Worm (Caenorhabditis elegans): ENCODE results near the gene C50F4.9.

DNA sequence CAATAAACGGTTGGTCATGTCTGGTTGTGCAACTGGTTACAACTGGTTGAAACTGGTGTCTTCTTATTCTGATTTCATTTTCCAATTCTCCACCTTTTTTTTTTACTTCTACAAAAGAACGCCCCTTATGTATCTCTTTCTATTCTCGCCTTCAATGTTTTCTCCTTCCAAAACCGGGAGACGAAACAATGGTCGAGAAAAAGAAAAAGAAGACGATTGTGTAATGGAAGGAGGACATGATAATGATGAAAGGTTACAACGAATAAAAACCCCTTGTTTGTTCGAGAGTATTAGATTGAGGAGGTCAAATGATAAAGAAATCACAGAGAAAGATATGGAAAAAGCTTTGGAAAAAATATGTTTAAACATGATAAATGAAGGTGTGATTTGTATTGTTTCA lies 5.2 kb downstream of the C50F4.9 start, which contains the start of gene C50F4.8:
- TF ChIP-seq him-1 (tag; optimal IDR thresholded peaks at IDR 0.05): no peak
- no peak for TF ChIP-seq W03F9.2 (tag; optimal IDR thresholded peaks at IDR 0.05)

Measured in whole organism, L4/young adult.